Fruit fly (Drosophila melanogaster) whole organism, embryonic: ENCODE measurements around the gene CG11596.

Experiments
- Abd-B ChIP-seq: fragments of 200-800 bp; sonication (Bioruptor generic); optimal IDR thresholded peaks from 2 replicates; lab custom pipeline; 2018; ENCODE audit warnings: missing biosample characterization, mild to moderate bottlenecking, missing genetic modification characterization, moderate library complexity
- Antp ChIP-seq: fragments of 200-800 bp; sonication (Bioruptor generic); optimal IDR thresholded peaks from 3 replicates; lab custom pipeline; 2016; ENCODE audit warnings: missing biosample characterization, missing genetic modification characterization
- Awh ChIP-seq: fragments of 200-800 bp; sonication (Bioruptor generic); IDR thresholded peaks from 2 replicates; pipeline ENCODE4, ENCODE4 v1.3.6; 2022; ENCODE audit warnings: missing biosample characterization, missing genetic modification characterization
- CG10321 ChIP-seq: fragments of 200-800 bp; sonication (Bioruptor generic); IDR thresholded peaks from 2 replicates; pipeline ENCODE4 v1.3.6; 2022; ENCODE audit warnings: missing biosample characterization, missing genetic modification characterization
- CG10366 ChIP-seq: fragments of 200-800 bp; sonication (Bioruptor generic); IDR thresholded peaks from 2 replicates; pipeline ENCODE4 v1.3.6; 2022; ENCODE audit warnings: missing biosample characterization, missing genetic modification characterization
- CG10431 ChIP-seq: fragments of 200-800 bp; sonication (Bioruptor generic); optimal IDR thresholded peaks from 3 replicates; lab custom pipeline; 2018; ENCODE audit warnings: missing biosample characterization, mild to moderate bottlenecking, missing genetic modification characterization
- CG12155 ChIP-seq: fragments of 200-800 bp; sonication (Bioruptor generic); optimal IDR thresholded peaks from 3 replicates; lab custom pipeline; 2016; ENCODE audit warnings: missing biosample characterization, missing genetic modification characterization
- CG12236 ChIP-seq: fragments of 200-800 bp; sonication (Bioruptor generic); optimal IDR thresholded peaks from 2 replicates; lab custom pipeline; 2016; ENCODE audit warnings: missing biosample characterization, missing genetic modification characterization
- CG13287 ChIP-seq: fragments of 200-800 bp; sonication (Bioruptor generic); IDR thresholded peaks from 2 replicates; pipeline ENCODE4 v1.3.6; 2022; ENCODE audit warnings: missing biosample characterization, missing genetic modification characterization; ENCODE audit not compliant: partially characterized antibody
- CG14014 ChIP-seq: fragments of 200-800 bp; sonication (Bioruptor generic); IDR thresholded peaks from 2 replicates; pipeline ENCODE4 v1.3.6; 2022; ENCODE audit warnings: missing biosample characterization, missing genetic modification characterization
- CG1647 ChIP-seq: fragments of 200-800 bp; sonication (Bioruptor generic); optimal IDR thresholded peaks from 3 replicates; lab custom pipeline; 2016; ENCODE audit warnings: missing biosample characterization, missing genetic modification characterization
- CG17385 ChIP-seq: fragments of 200-800 bp; sonication (Bioruptor generic); optimal IDR thresholded peaks from 3 replicates; lab custom pipeline; 2018; ENCODE audit warnings: missing biosample characterization, mild to moderate bottlenecking, missing genetic modification characterization
- CG17612 ChIP-seq: fragments of 200-800 bp; sonication (Bioruptor generic); IDR thresholded peaks from 2 replicates; pipeline ENCODE4 v1.3.6; 2022; ENCODE audit warnings: missing biosample characterization, missing genetic modification characterization
- CG17912 ChIP-seq: fragments of 200-800 bp; sonication (Bioruptor generic); optimal IDR thresholded peaks from 2 replicates; lab custom pipeline; 2018; ENCODE audit warnings: missing biosample characterization, mild to moderate bottlenecking, missing genetic modification characterization
- CG2116 ChIP-seq: fragments of 200-800 bp; sonication (Bioruptor generic); optimal IDR thresholded peaks from 3 replicates; lab custom pipeline; 2018; ENCODE audit warnings: missing biosample characterization, mild to moderate bottlenecking, missing genetic modification characterization
- CG2712 ChIP-seq: fragments of 200-800 bp; optimal IDR thresholded peaks from 3 replicates; lab custom pipeline; 2019; ENCODE audit warnings: missing biosample characterization, mild to moderate bottlenecking, missing genetic modification characterization, moderate library complexity
- CG2875 ChIP-seq: fragments of 200-800 bp; sonication (Bioruptor generic); optimal IDR thresholded peaks from 2 replicates; lab custom pipeline; 2017; ENCODE audit warnings: missing biosample characterization, mild to moderate bottlenecking, missing genetic modification characterization, missing genetic modification reagents
- CG30403 ChIP-seq: fragments of 200-800 bp; sonication (Bioruptor generic); optimal IDR thresholded peaks from 3 replicates; lab custom pipeline; 2016; ENCODE audit warnings: missing biosample characterization, missing genetic modification characterization
- CG30431 ChIP-seq: fragments of 200-800 bp; sonication (Bioruptor generic); optimal IDR thresholded peaks from 2 replicates; lab custom pipeline; 2017; ENCODE audit warnings: missing biosample characterization, missing genetic modification characterization
- CG3838 ChIP-seq: fragments of 200-800 bp; sonication (Bioruptor generic); optimal IDR thresholded peaks from 3 replicates; lab custom pipeline; 2016; ENCODE audit warnings: missing biosample characterization, missing genetic modification characterization
- CG4360 ChIP-seq: fragments of 200-800 bp; sonication (Bioruptor generic); IDR thresholded peaks from 2 replicates; pipeline ENCODE4 v1.3.6; 2022; ENCODE audit warnings: missing biosample characterization, missing genetic modification characterization
- CG4617 ChIP-seq: fragments of 200-800 bp; sonication (Bioruptor generic); optimal IDR thresholded peaks from 3 replicates; lab custom pipeline; 2016; ENCODE audit warnings: missing biosample characterization, missing genetic modification characterization, borderline replicate concordance
- CG6765 ChIP-seq: fragments of 200-800 bp; sonication (Bioruptor generic); optimal IDR thresholded peaks from 3 replicates; lab custom pipeline; 2017; ENCODE audit warnings: missing biosample characterization, mild to moderate bottlenecking, missing genetic modification characterization
- CG9876 ChIP-seq: fragments of 200-800 bp; sonication (Bioruptor generic); optimal IDR thresholded peaks from 2 replicates; lab custom pipeline; 2016; ENCODE audit warnings: missing biosample characterization, missing genetic modification characterization
- CG9932 ChIP-seq: fragments of 200-800 bp; sonication (Bioruptor generic); IDR thresholded peaks from 2 replicates; pipeline ENCODE4 v1.3.6; 2022; ENCODE audit warnings: missing biosample characterization, missing genetic modification characterization
- Dek ChIP-seq: fragments of 200-800 bp; sonication (Bioruptor generic); optimal IDR thresholded peaks from 3 replicates; lab custom pipeline; 2019; ENCODE audit warnings: missing biosample characterization, mild to moderate bottlenecking, missing genetic modification characterization, moderate library complexity
- Dfd ChIP-seq, 2 experiments: fragments of >200 bp; optimal IDR thresholded peaks; 2 replicates each; lab custom pipeline; 2017; ENCODE audit warnings: missing biosample characterization in 2 of 2, missing genetic modification characterization in 2 of 2
- HLH3B ChIP-seq: fragments of 200-800 bp; sonication (Bioruptor generic); IDR thresholded peaks from 2 replicates; pipeline ENCODE4 v1.3.6; 2022; ENCODE audit warnings: missing biosample characterization, missing genetic modification characterization
- Hmr ChIP-seq: fragments of 200-800 bp; sonication (Bioruptor generic); optimal IDR thresholded peaks from 3 replicates; lab custom pipeline; 2017; ENCODE audit warnings: mild to moderate bottlenecking, missing biosample characterization, missing genetic modification reagents, missing genetic modification characterization
- Jarid2 ChIP-seq: fragments of 200-800 bp; sonication (Bioruptor generic); optimal IDR thresholded peaks from 3 replicates; lab custom pipeline; 2017; ENCODE audit warnings: mild to moderate bottlenecking, missing biosample characterization, missing genetic modification reagents, missing genetic modification characterization
- Optix ChIP-seq: fragments of 200-800 bp; sonication (Bioruptor generic); IDR thresholded peaks from 3 replicates; pipeline ENCODE4 v1.3.6; 2022; ENCODE audit warnings: missing biosample characterization, missing genetic modification characterization
- Sry-β ChIP-seq: fragments of 200-800 bp; sonication (Bioruptor generic); optimal IDR thresholded peaks from 2 replicates; lab custom pipeline; 2018; ENCODE audit warnings: missing biosample characterization, mild to moderate bottlenecking, missing genetic modification characterization, moderate library complexity
- Xrp1 ChIP-seq: fragments of 200-800 bp; sonication (Bioruptor generic); IDR thresholded peaks from 2 replicates; pipeline ENCODE4 v1.3.6; 2022; ENCODE audit warnings: missing biosample characterization, missing genetic modification characterization
- bigmax ChIP-seq: fragments of 200-800 bp; sonication (Bioruptor generic); optimal IDR thresholded peaks from 2 replicates; lab custom pipeline; 2018; ENCODE audit warnings: missing biosample characterization, mild to moderate bottlenecking, missing genetic modification characterization
- dan ChIP-seq: fragments of 200-800 bp; sonication (Bioruptor generic); IDR thresholded peaks from 2 replicates; pipeline ENCODE4 v1.3.6; 2022; ENCODE audit warnings: missing biosample characterization, missing genetic modification characterization
- fd102C ChIP-seq: fragments of 200-800 bp; sonication (Bioruptor generic); optimal IDR thresholded peaks from 2 replicates; lab custom pipeline; 2018; ENCODE audit warnings: missing biosample characterization, mild to moderate bottlenecking, missing genetic modification characterization, moderate library complexity
- gcm ChIP-seq: fragments of 200-800 bp; sonication (Bioruptor generic); optimal IDR thresholded peaks from 2 replicates; lab custom pipeline; 2019; ENCODE audit warnings: missing biosample characterization, mild to moderate bottlenecking, missing genetic modification characterization, moderate library complexity
- gsb-n ChIP-seq: fragments of 200-800 bp; sonication (Bioruptor generic); optimal IDR thresholded peaks from 3 replicates; lab custom pipeline; 2018; ENCODE audit warnings: missing biosample characterization, mild to moderate bottlenecking, missing genetic modification characterization
- h ChIP-seq: fragments of >200 bp; optimal IDR thresholded peaks from 2 replicates; lab custom pipeline; 2017
- luna ChIP-seq: fragments of 200-800 bp; sonication (Bioruptor generic); optimal IDR thresholded peaks from 2 replicates; lab custom pipeline; 2016; ENCODE audit warnings: missing biosample characterization, missing genetic modification characterization
- mirr ChIP-seq: fragments of 200-800 bp; sonication (Bioruptor generic); optimal IDR thresholded peaks from 3 replicates; lab custom pipeline; 2018; ENCODE audit warnings: missing biosample characterization, mild to moderate bottlenecking, missing genetic modification characterization
- nmo ChIP-seq: fragments of 200-800 bp; sonication (Bioruptor generic); optimal IDR thresholded peaks from 2 replicates; lab custom pipeline; 2018; ENCODE audit warnings: missing biosample characterization, mild to moderate bottlenecking, missing genetic modification characterization, moderate library complexity
- psq ChIP-seq: fragments of 200-800 bp; sonication (Bioruptor generic); optimal IDR thresholded peaks from 2 replicates; lab custom pipeline; 2017; ENCODE audit warnings: missing biosample characterization, missing genetic modification characterization
- rib ChIP-seq: fragments of 200-800 bp; sonication (Bioruptor generic); IDR thresholded peaks from 2 replicates; pipeline ENCODE4 v1.3.6; 2022; ENCODE audit warnings: missing biosample characterization, missing genetic modification characterization
- sd ChIP-seq: fragments of 200-800 bp; sonication (Bioruptor generic); optimal IDR thresholded peaks from 3 replicates; lab custom pipeline; 2018; ENCODE audit warnings: missing biosample characterization, mild to moderate bottlenecking, missing genetic modification characterization, moderate library complexity
- shn ChIP-seq: fragments of 200-800 bp; sonication (Bioruptor generic); optimal IDR thresholded peaks from 3 replicates; lab custom pipeline; 2016; ENCODE audit warnings: missing biosample characterization, missing genetic modification characterization
- twi ChIP-seq: fragments of 200-800 bp; optimal IDR thresholded peaks from 2 replicates; lab custom pipeline; 2019; ENCODE audit warnings: missing biosample characterization, mild to moderate bottlenecking, missing genetic modification characterization, moderate library complexity
- wor ChIP-seq: fragments of 200-800 bp; sonication (Bioruptor generic); IDR thresholded peaks from 2 replicates; pipeline ENCODE4 v1.3.6; 2022; ENCODE audit warnings: missing biosample characterization, missing genetic modification characterization
- z ChIP-seq: fragments of 200-800 bp; sonication (Bioruptor generic); IDR thresholded peaks from 3 replicates; pipeline ENCODE4 v1.3.6; 2022; ENCODE audit warnings: missing biosample characterization, missing genetic modification characterization
- zf30C ChIP-seq: fragments of 200-800 bp; sonication (Bioruptor generic); optimal IDR thresholded peaks from 3 replicates; lab custom pipeline; 2018; ENCODE audit warnings: missing biosample characterization, mild to moderate bottlenecking, missing genetic modification characterization

The CG11596 gene

DNA sequence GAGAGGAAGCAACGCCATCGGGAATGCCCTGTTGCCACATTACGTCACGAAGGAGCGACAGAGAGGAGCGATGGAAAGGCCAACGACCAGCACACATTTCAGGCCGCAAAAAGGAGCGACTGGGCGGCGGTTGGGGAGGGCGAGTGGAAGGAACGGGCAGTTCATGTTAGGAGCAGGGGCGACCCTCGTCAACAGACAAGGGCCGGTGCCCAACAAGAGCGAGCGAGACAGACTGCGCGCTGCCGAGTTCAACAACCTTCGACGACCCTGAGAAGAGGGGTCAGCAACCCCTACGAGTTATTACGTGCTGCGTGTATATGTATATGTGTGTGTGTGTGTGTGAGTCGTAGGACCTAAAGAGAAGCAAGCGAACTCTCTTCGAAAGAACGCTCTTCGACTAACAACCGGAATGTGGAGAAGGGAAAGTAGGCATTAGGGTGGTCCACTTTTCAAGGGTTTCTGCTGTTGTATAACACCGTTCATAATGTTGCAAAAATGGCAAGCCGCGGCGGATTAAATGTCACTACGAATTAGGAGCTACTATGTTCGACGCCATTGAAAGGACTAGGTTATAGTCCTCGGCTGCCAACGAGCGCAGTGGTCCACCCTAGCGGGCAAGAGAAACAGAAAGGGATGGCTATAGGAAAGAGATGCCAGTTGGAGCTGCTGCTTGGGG lies 24.0 kb downstream of the CG11596 start (continued):
- peak; percentile 69 for TF ChIP-seq Abd-B
- peak; percentile 98 for TF ChIP-seq Xrp1 (GFP tag; lab: Robert Waterston, UW)
- TF ChIP-seq CG17385 (GFP tag; lab: Kevin White, UChicago) = peak; percentile 90
- TF ChIP-seq CG9932 (GFP tag; lab: Robert Waterston, UW) = peak; percentile 83
- TF ChIP-seq Dek (tag; lab: Kevin White, UChicago) = peak; percentile 93
- TF ChIP-seq twi = peak; percentile 76
- peak; percentile 74 for TF ChIP-seq CG17912 (GFP tag; lab: Kevin White, UChicago)
- peak; percentile 69; the same call in 1 of the 3 replicates for TF ChIP-seq z (GFP tag; lab: Robert Waterston, UW)
- peak; percentile 77 for TF ChIP-seq rib
- peak; percentile 94 for TF ChIP-seq shn (GFP tag; lab: Kevin White, UChicago)
- TF ChIP-seq dan = peak; percentile 72
- peak; percentile 73 for TF ChIP-seq bigmax
- no peak for TF ChIP-seq Dfd (GFP tag; optimal IDR thresholded peaks at IDR 0.05; lab: Kevin White, UChicago)
- peak; percentile 85 for TF ChIP-seq CG3838 (GFP tag; lab: Kevin White, UChicago)
- TF ChIP-seq CG30431 = peak; percentile 96
- peak; percentile 95 for TF ChIP-seq CG30403 (GFP tag; lab: Kevin White, UChicago)
- TF ChIP-seq CG2712 = peak; percentile 97
- peak; percentile 96 for TF ChIP-seq HLH3B (GFP tag; lab: Robert Waterston, UW)
- peak; percentile 74 for TF ChIP-seq CG17612 (GFP tag; lab: Robert Waterston, UW)
- peak; percentile 95 for TF ChIP-seq CG2875
- peak; percentile 89 for TF ChIP-seq CG10366
- peak; percentile 85 for TF ChIP-seq Jarid2
- TF ChIP-seq CG10321 (GFP tag; lab: Robert Waterston, UW) = peak; percentile 59
- TF ChIP-seq mirr (GFP tag; lab: Kevin White, UChicago) = peak; percentile 79
- peak; percentile 95 for TF ChIP-seq gsb-n (tag; lab: Kevin White, UChicago)
- peak; percentile 82 for TF ChIP-seq sd (tag; lab: Kevin White, UChicago)
- peak; percentile 44 for TF ChIP-seq fd102C (GFP tag; lab: Kevin White, UChicago)
- TF ChIP-seq nmo (GFP tag; lab: Kevin White, UChicago) = peak; percentile 94
- peak; percentile 91 for TF ChIP-seq CG4617 (GFP tag; lab: Kevin White, UChicago)
- TF ChIP-seq CG12155 (GFP tag; lab: Kevin White, UChicago) = peak; percentile 92
- peak; percentile 80 for TF ChIP-seq luna
- no peak for TF ChIP-seq CG13287 (GFP tag; lab: Robert Waterston, UW)
- TF ChIP-seq CG10431 (GFP tag; lab: Kevin White, UChicago) = peak; percentile 88
- peak; percentile 95 for TF ChIP-seq CG14014 (GFP tag; lab: Robert Waterston, UW)
- TF ChIP-seq Awh (GFP tag; lab: Robert Waterston, UW) = peak; percentile 95
- TF ChIP-seq Sry-β (GFP tag; lab: Kevin White, UChicago) = peak; percentile 63
- peak; percentile 89 for TF ChIP-seq CG9876 (GFP tag; lab: Kevin White, UChicago)
- peak; percentile 89 for TF ChIP-seq CG1647
- no peak for TF ChIP-seq h
- peak; percentile 90 for TF ChIP-seq CG6765
- TF ChIP-seq Optix (GFP tag; lab: Robert Waterston, UW) = peak; percentile 94
- TF ChIP-seq CG12236 (GFP tag; lab: Kevin White, UChicago) = peak; percentile 94
- TF ChIP-seq wor (GFP tag; lab: Robert Waterston, UW) = peak; percentile 85
- peak; percentile 97 for TF ChIP-seq Hmr (GFP tag; lab: Kevin White, UChicago)
- TF ChIP-seq gcm = peak; percentile 95
- TF ChIP-seq CG2116 (GFP tag; lab: Kevin White, UChicago) = peak; percentile 73
- TF ChIP-seq zf30C = peak; percentile 25
- TF ChIP-seq CG4360 = peak; percentile 78
- peak; percentile 98 for TF ChIP-seq Antp (GFP tag; lab: Kevin White, UChicago)
- peak; percentile 73 for TF ChIP-seq psq
